Fruit fly (Drosophila melanogaster) S2 (cell line): ENCODE measurements around the gene CG31036.
"Not testable (repeated sequence)": the region's sequence is repeated elsewhere in the genome, so short reads cannot be mapped to it uniquely, and the experiment has no call there.

Experiments used
- CG8478 ChIP-seq: fragments of >200 bp; optimal IDR thresholded peaks from 2 replicates; lab custom pipeline; 2018
- CTCF ChIP-seq, 2 experiments: fragments of >200 bp; optimal IDR thresholded peaks; 2 replicates each; lab custom pipeline; 2018

DNA sequence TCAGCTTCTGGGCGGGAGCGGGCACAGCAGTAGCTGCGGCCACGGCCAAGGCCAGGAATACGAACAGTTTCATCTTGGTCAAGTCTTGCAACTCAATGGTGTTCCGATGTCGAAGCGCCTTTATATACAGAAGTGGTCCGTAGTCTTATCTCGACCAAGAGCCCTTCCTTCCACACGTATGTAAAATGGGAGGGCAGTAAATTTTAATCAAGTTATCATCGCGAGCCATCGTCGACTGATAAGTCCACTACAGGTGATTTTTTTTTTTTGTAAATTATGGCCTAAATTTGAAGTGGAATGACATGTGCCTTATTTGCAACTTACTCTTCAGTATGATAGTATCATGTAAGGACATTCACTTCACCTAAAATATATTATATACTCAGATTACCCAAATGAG is 16.6 kb downstream of the CG31036 start, which contains the start of gene Jon99Cii:
- not testable (repeated sequence) for TF ChIP-seq CTCF (optimal IDR thresholded peaks at IDR 0.05; lab: Kevin White, UChicago); CG8478 (lab: Kevin White, UChicago)
